Fruit fly (Drosophila melanogaster) whole organism: ENCODE data around the gene CG31904.

Experiments
- CG8478 ChIP-seq: fragments of >200 bp; optimal IDR thresholded peaks from 2 replicates; lab custom pipeline; 2018; ENCODE audit warnings: inconsistent platforms
- Dll ChIP-seq: fragments of >200 bp; optimal IDR thresholded peaks from 2 replicates; lab custom pipeline; 2017
- EcR ChIP-seq, 2 experiments: fragments of >200 bp; optimal IDR thresholded peaks; 2 replicates each; lab custom pipeline; 2017; ENCODE audit warnings: missing biosample characterization in 2 of 2, missing genetic modification characterization in 2 of 2, missing genetic modification reagents in 2 of 2
- pan ChIP-seq: fragments of >200 bp; optimal IDR thresholded peaks from 2 replicates; lab custom pipeline; 2017
- psq ChIP-seq: fragments of >200 bp; optimal IDR thresholded peaks from 2 replicates; lab custom pipeline; 2017
- usp ChIP-seq: fragments of >200 bp; optimal IDR thresholded peaks from 2 replicates; lab custom pipeline; 2017; ENCODE audit warnings: missing biosample characterization, missing genetic modification characterization, mixed read lengths

- TF ChIP-seq Dll (lab: Kevin White, UChicago): no peak
- TF ChIP-seq CG8478 (lab: Kevin White, UChicago): no peak
- TF ChIP-seq pan (lab: Kevin White, UChicago): no peak
- TF ChIP-seq EcR (GFP tag; optimal IDR thresholded peaks at IDR 0.05; lab: Kevin White, UChicago): no peak
- TF ChIP-seq psq: no peak
- TF ChIP-seq usp (GFP tag; lab: Kevin White, UChicago): no peak
These were observed 42.6 kb upstream of the CG31904 start, which contains the start of gene CG7164 for dm6 chr2L:7781165-7781564.
